Fruit fly (Drosophila melanogaster): ENCODE data around the gene side-VII.
A peak's percentile ranks its signal among the peaks of the same experiment; 100 is the strongest.

side-VII gene

DNA sequence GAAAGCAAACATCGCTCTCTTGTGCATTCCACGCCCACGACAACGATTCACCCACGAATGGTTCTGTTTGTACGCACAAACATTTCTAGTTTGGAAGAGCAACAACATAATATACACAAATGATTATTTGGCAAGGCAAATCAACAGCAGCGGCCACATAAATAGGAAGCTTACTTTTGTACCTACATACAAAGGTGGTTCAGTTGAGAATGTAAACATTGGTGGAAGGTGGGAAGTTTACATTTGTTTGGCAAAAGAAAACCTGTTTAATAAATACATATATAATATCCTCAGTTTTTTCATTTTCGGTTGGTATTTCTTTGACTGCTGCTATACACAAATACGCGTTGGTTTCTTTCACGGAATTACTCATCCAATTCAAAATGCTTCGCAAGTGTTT is 37.2 kb downstream of the side-VII start (continued):
- TF ChIP-seq CG12659 (GFP tag; optimal IDR thresholded peaks at IDR 0.05) (peak; percentile 91), Dp (GFP tag; optimal IDR thresholded peaks at IDR 0.05) (no peak), CG10209 (GFP tag; optimal IDR thresholded peaks at IDR 0.05) (peak; percentile 92), CG31224 (GFP tag; IDR thresholded peaks at IDR 0.05) (no peak), CG3995 (GFP tag; optimal IDR thresholded peaks at IDR 0.05) (peak; percentile 56), CG17912 (GFP tag; optimal IDR thresholded peaks at IDR 0.05) (no peak), jing (GFP tag; optimal IDR thresholded peaks at IDR 0.05) (peak; percentile 83), CG31388 (GFP tag; optimal IDR thresholded peaks at IDR 0.05) (peak; percentile 59), disco-r (GFP tag; optimal IDR thresholded peaks at IDR 0.05) (peak; percentile 65), mld (GFP tag; IDR thresholded peaks at IDR 0.05; ENCODE audit: partially characterized antibody) (no peak), CG12942 (GFP tag; optimal IDR thresholded peaks at IDR 0.05) (peak; percentile 76), jigr1 (GFP tag; IDR thresholded peaks at IDR 0.05) (no peak), Awh (GFP tag; IDR thresholded peaks at IDR 0.05) (no peak), CG15479 (GFP tag; optimal IDR thresholded peaks at IDR 0.05) (peak; percentile 58), sr (GFP tag; IDR thresholded peaks at IDR 0.05) (no peak), bcd (GFP tag; optimal IDR thresholded peaks at IDR 0.05) (peak; percentile 88), E2f1 (GFP tag; IDR thresholded peaks at IDR 0.05) (no peak), lbe (GFP tag; optimal IDR thresholded peaks at IDR 0.05) (peak; percentile 58), CG9609 (GFP tag; optimal IDR thresholded peaks at IDR 0.05) (peak; percentile 61), vnd (GFP tag; IDR thresholded peaks at IDR 0.05; ENCODE audit: partially characterized antibody) (no peak), Elba2 (GFP tag; optimal IDR thresholded peaks at IDR 0.05) (no peak), CG14710 (tag; optimal IDR thresholded peaks at IDR 0.05) (peak; percentile 82)

DNA sequence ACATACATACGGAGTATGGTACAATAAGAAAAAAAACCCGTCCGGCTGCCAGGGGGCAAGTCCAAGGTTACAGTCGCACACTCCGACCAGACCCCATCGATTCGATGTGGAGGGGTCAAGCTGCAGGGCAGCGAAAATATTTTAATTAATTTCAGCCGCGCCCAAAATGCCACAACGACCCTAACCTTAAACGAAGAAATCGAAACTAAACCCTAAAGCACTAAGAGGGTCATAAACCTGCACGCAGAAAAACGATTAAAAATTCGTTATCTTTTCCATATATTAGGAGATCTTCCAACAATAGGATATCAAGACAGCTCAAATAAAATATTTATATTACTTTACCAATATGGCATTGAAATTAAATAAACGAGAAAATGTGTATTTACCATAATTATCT is 37.9 kb downstream of the side-VII start:
- TF ChIP-seq sr (GFP tag; IDR thresholded peaks at IDR 0.05) (no peak), CG13424 (tag; optimal IDR thresholded peaks at IDR 0.05) (peak; percentile 50), CG7839 (tag; optimal IDR thresholded peaks at IDR 0.05) (peak; percentile 27), CG2678 (tag; optimal IDR thresholded peaks at IDR 0.05) (peak; percentile 7), bigmax (GFP tag; optimal IDR thresholded peaks at IDR 0.05) (peak; percentile 51), CG12155 (GFP tag; optimal IDR thresholded peaks at IDR 0.05) (peak; percentile 4), Abd-B (GFP tag; optimal IDR thresholded peaks at IDR 0.05) (peak; percentile 36), CG6791 (GFP tag; IDR thresholded peaks at IDR 0.05; ENCODE audit: partially characterized antibody) (no peak), Sox102F (GFP tag; optimal IDR thresholded peaks at IDR 0.05) (peak; percentile 62), PHDP (tag; optimal IDR thresholded peaks at IDR 0.05) (peak; percentile 2), chinmo (GFP tag; IDR thresholded peaks at IDR 0.05; ENCODE audit: partially characterized antibody) (no peak), unpg (GFP tag; optimal IDR thresholded peaks at IDR 0.05) (peak; percentile 13), Ets65A (GFP tag) (peak; percentile 11), CG7786 (GFP tag; optimal IDR thresholded peaks at IDR 0.05) (no peak), sd (tag; optimal IDR thresholded peaks at IDR 0.05) (peak; percentile 67), CG4854 (GFP tag; optimal IDR thresholded peaks at IDR 0.05) (no peak), CG11695 (GFP tag; IDR thresholded peaks at IDR 0.05) (no peak), CG9437 (GFP tag; optimal IDR thresholded peaks at IDR 0.05) (no peak), gem (tag; optimal IDR thresholded peaks at IDR 0.05) (peak; percentile 58), dpn (GFP tag; optimal IDR thresholded peaks at IDR 0.05) (peak in 1 of 2 experiments; percentile 9), grau (tag; optimal IDR thresholded peaks at IDR 0.05) (peak; percentile 36), az2 (GFP tag; optimal IDR thresholded peaks at IDR 0.05) (peak; percentile 25), NfI (GFP tag; optimal IDR thresholded peaks at IDR 0.05) (peak; percentile 34), Ptx1 (GFP tag; IDR thresholded peaks at IDR 0.05) (no peak), fd3F (GFP tag; optimal IDR thresholded peaks at IDR 0.05) (peak; percentile 43), CG6683 (GFP tag; optimal IDR thresholded peaks at IDR 0.05) (no peak), CG15269 (tag; optimal IDR thresholded peaks at IDR 0.05) (peak; percentile 62), Gug (GFP tag; IDR thresholded peaks at IDR 0.05) (no peak), Oli (tag; optimal IDR thresholded peaks at IDR 0.05) (peak; percentile 8)

Measured in whole organism, embryonic.